Worm (Caenorhabditis elegans) whole organism, midembryonic: ENCODE measurements around the gene nhr-127.

Experiments
- T22C8.4 ChIP-seq: fragments of 200-800 bp; sonication (Bioruptor generic); IDR thresholded peaks from 2 replicates; pipeline ENCODE4 v1.3.6; 2022; ENCODE audit warnings: missing genetic modification characterization, missing compliant biosample characterization
- cog-1 ChIP-seq: sonication (generic microtip); optimal IDR thresholded peaks from 2 replicates; lab custom pipeline; 2016; ENCODE audit warnings: missing genetic modification characterization, missing compliant biosample characterization
- flt-1 ChIP-seq: fragments of 200-800 bp; sonication (Bioruptor generic); IDR thresholded peaks from 2 replicates; pipeline ENCODE4 v1.3.6; 2022; ENCODE audit warnings: missing genetic modification characterization, missing compliant biosample characterization
- klf-2 ChIP-seq: fragments of 200-800 bp; sonication (Bioruptor generic); conservative IDR thresholded peaks from 2 replicates; pipeline ENCODE4 v1.3.6; 2022; ENCODE audit warnings: missing genetic modification reagents, missing genetic modification characterization, missing compliant biosample characterization
- med-1 ChIP-seq: sonication (generic microtip); optimal IDR thresholded peaks from 2 replicates; lab custom pipeline; 2017; ENCODE audit warnings: missing genetic modification characterization, mild to moderate bottlenecking, missing compliant biosample characterization, antibody characterized with exemption, missing genetic modification reagents; ENCODE audit not compliant: insufficient read depth
- ref-1 ChIP-seq: fragments of 200-800 bp; sonication (Bioruptor generic); conservative IDR thresholded peaks from 2 replicates; pipeline ENCODE4 v1.3.6; 2022; ENCODE audit warnings: missing genetic modification reagents, missing genetic modification characterization, missing compliant biosample characterization
- tab-1 ChIP-seq: fragments of 200-800 bp; sonication (Bioruptor generic); IDR thresholded peaks from 2 replicates; pipeline ENCODE4 v1.3.6; 2022; ENCODE audit warnings: missing genetic modification characterization, missing compliant biosample characterization
- ztf-23 ChIP-seq: fragments of 200-800 bp; sonication (Bioruptor generic); IDR thresholded peaks from 2 replicates; pipeline ENCODE4 v1.3.6; 2022; ENCODE audit warnings: missing genetic modification reagents, missing genetic modification characterization, missing compliant biosample characterization
- ztf-29 ChIP-seq: fragments of 200-800 bp; sonication (Bioruptor generic); IDR thresholded peaks from 2 replicates; pipeline ENCODE4 v1.3.6; 2022; ENCODE audit warnings: missing genetic modification reagents, missing genetic modification characterization, missing compliant biosample characterization

The nhr-127 gene

DNA sequence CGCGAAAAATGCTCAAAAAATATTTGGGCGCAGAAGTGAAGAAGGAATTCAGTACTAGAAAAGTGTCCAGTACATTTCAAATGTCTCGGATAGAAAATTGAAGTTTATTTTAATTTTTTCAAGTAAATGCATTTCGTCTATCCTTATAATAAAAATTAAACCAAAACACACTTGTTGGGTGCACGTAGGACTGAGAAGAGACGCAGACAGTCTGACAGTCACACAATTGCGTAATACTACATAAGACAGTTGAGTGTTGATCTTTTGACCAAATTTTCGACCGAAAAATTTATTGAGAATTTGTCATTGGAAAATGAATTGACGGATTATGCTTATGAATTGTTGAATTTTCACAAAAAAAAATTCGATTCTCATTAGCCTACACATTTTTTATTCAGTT is 49.7 kb downstream of the nhr-127 start, which contains the start of gene oac-7:
TSS of gene oac-7 (plus strand) at position 283 of the 400 bp plus-strand sequence.
- TF ChIP-seq tab-1 (no peak), flt-1 (GFP tag; lab: Robert Waterston, UW) (no peak), klf-2 (GFP tag; lab: Robert Waterston, UW) (no peak), cog-1 (tag; lab: Kevin White, UChicago) (no peak), med-1 (GFP tag; lab: Kevin White, UChicago) (no peak), ztf-23 (GFP tag; lab: Robert Waterston, UW) (no peak), ref-1 (GFP tag; lab: Robert Waterston, UW) (no peak), ztf-29 (no peak), T22C8.4 (GFP tag; lab: Robert Waterston, UW) (no peak)
